Worm (Caenorhabditis elegans) whole organism, dauer: ENCODE results near the gene ipla-3.

Source experiments
- unc-62 ChIP-seq: sonication (generic microtip); optimal IDR thresholded peaks from 2 replicates; lab custom pipeline; 2017; ENCODE audit warnings: missing biosample characterization, missing genetic modification reagents, missing genetic modification characterization

ipla-3 gene

DNA sequence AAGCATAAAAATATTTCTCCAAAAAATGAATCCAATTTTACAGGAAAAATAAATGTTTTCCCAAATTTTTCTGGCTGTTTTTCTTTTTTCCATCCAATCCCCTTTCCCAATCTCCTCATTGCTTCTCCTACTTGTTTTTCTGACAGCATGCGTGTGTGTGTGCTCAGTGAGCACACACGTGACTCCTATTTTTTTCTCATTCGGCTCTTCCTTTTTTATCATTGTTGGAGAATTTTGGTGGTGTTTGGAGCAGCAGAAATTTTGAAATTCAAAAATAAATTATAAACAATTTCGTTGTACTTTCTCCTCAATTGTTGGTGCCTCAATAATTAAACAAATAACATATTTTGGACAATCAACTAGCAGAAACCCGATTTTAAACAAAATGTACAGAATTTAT lies 18.4 kb downstream of the ipla-3 start:
- TF ChIP-seq unc-62 (GFP tag; lab: Kevin White, UChicago): no peak

DNA sequence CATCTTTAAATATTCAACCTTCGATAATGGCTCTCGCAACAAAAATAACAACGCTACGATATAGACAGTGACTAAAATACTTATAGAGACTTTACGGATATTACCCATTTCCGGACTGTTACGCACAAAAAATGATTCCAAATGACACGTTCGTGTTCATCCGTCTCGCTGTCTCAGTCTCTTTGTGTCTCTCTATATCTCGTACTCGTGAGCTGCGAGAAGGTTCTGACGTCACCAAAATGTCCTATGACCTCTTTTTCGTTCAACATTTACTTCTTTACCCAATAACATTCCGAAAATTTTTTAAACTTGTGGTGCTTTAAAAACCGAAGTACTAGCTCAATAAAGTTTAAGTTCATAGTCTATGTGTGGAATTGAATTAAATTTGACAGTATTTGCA lies 18.9 kb downstream of the ipla-3 start:
- no peak for TF ChIP-seq unc-62 (GFP tag; lab: Kevin White, UChicago)

DNA sequence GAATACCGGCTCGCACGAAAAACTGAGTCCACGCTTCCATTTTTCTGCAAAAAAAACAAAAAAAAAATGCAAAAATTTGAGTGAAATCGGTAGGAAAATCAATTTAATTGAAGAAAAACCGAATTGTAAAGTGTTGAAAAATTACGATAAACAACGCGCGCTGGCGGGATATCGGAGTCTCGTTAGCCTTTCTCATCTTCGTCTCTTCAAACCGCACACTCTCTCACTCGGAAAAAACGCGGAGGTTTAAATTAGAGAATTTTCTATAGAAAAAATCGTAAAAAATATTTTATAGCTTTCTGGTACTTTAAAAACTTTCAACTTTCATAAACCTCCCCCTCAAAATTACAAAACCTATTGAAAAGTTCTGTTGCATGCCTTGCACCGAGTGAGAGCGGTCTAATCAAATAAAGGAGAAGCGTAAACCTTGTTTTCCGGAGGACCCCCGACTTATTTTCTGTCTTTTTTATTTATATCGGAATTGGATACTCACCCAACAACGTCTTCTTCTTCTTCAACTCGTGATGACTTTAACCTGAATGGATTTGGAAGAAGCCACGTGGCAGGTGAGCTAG lies 25.0 kb downstream of the ipla-3 start, which contains the start of the genes F53F8.5 and F53F8.6:
F53F8.5 (minus strand) TSS at position 52 of the 575 bp plus-strand sequence.
F53F8.6 (plus strand) TSS at position 230 of the 575 bp plus-strand sequence.
- no peak for TF ChIP-seq unc-62 (GFP tag; lab: Kevin White, UChicago)

DNA sequence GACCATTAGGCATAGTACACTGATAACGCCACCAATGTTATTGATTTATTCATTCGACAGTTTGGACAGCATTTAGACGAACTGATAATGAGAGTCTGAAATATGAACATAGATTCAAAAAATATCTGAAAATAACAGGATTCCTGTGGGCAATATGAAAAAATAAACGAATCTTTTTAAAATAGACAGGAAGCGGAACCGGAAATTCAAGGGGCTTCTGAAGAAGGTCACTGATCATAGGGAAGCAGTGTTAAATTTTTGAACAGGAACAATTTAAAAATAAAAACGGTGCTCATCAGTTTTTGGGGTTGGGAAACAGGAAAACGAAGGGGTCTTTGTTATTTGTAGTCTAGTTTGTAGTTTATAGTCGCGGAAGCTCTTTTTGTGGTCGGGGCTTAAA lies 30.8 kb downstream of the ipla-3 start, which contains the start of gene F53F8.7:
F53F8.7 (minus strand) TSS at position 101 of the 400 bp plus-strand sequence.
- TF ChIP-seq unc-62 (GFP tag; lab: Kevin White, UChicago): no peak

DNA sequence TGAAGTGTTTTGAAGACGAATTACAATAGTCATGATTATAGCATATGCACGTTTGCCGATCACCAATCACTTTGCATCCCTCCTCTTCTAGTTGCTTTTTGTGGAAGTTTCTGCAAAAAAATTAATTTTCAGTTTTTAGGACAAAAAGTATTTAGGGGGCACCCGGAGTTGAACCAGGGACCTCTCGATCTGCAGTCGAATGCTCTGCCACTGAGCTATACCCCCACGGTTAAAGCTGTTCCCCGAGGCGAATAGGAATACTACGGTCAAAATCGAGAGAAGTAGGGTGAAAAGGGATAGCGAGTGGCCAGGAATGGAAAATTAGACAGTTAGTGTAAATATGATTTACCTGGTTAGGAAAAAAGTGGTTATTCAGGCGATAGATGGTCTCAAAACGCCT lies 35.1 kb downstream of the ipla-3 start:
- no peak for TF ChIP-seq unc-62 (GFP tag; lab: Kevin White, UChicago)

DNA sequence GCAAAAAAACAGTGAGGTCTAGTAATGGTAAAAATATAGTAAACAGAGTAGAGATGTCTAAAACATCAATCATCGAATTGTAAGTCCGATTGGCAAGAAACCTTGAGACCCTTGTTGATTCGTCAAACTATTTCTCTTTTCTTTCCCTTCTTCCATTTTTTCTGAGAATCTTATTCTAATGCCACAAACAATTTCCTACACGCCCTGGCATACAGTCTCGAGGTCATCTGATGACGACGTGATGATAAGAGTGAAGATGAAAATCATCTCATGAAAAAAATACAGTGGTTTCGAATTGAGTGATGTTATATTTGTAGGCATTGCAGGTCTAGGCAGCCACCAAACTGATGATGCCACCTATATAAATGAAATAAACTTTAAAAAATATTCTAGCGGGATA lies 36.2 kb downstream of the ipla-3 start:
- TF ChIP-seq unc-62 (GFP tag; lab: Kevin White, UChicago): no peak

DNA sequence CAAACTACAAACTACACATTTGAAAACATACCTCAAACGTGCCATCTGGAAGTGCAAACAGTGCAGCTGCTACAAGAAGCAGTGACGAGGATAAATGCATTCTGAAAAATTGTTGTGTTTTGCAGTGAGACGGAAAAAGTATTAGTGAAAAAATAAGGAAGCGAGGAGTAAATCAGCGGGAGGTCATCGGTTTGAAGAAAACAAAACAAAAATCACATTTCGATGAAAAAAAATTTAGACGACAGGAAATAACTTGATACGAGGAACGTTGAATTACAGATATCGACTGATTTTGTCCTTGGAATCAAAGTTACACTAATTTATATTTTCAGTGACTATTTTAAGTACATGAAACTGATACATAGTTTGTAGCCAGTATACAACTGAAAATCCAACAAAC lies 37.5 kb downstream of the ipla-3 start, which contains the start of gene F53F8.4:
F53F8.4 (minus strand) TSS at position 101 of the 400 bp plus-strand sequence.
- TF ChIP-seq unc-62 (GFP tag; lab: Kevin White, UChicago): no peak

DNA sequence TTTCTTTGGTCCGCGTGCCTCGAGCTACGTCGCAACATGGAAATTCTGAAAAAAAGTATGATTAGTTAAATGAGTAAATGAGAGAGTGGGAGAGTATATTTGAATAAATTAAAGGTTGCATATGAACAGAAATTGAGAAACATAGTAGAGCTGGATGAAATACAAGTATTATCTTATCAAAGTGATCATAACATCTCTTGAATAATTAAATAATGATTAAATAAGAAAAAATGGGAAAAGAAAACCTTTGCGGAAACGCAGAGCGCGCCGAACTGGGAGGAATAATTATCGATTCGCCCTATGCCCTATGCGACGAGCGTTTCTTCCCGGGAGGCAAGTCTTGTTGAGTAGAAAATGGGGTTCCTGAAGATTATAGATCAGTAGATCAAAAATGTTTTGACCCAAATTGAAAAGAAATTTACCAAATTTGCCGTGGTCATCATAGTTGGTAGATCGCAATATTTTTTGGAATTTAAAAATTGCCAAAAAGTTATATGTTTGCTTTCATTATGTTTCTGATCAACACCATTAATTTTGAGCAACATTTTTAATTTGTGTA lies 39.5 kb downstream of the ipla-3 start, which contains the start of gene F53F8.3:
F53F8.3 (minus strand) TSS at position 51 of the 559 bp plus-strand sequence.
- no peak for TF ChIP-seq unc-62 (GFP tag; lab: Kevin White, UChicago)

DNA sequence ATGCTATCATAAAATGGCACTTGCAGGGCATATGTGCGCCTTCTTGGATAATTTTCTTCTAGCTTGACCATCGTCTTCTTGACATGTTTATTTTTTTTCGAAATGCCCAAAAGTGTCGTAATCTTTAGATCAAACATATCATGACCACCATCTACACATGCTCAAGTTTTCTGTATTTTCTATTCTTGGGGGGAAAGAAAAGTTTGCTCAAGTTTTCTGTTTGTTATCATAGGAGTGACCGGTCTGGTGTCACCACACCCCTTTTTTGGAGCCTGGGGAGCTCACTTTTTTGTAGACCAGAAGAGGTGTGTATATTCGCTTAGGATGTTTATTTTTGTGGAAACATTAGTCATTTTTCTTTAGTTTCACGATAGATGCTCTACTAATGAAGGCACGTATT lies 43.7 kb downstream of the ipla-3 start, which contains the start of gene klf-2:
klf-2 (plus strand) TSS at position 301 of the 400 bp plus-strand sequence.
- TF ChIP-seq unc-62 (GFP tag; lab: Kevin White, UChicago): no peak

DNA sequence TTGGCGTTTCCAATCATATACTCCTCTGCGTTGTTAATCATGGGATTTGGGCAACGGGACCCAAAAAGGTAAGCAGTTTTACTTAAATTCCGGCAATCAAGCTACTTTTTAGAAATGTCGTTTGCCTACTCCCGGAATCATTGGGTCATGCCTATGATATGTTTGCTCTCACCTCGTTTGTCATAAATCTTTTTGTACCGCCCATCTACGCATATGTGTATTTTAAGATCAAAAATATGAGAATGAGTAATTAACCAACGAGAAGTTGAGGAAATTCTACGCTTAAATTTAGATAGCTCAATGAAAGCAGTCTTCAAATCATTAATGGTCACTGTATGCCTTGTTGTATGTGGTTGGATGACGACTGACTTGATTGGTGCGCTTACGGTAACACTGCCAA lies 46.8 kb downstream of the ipla-3 start:
- no peak for TF ChIP-seq unc-62 (GFP tag; lab: Kevin White, UChicago)

DNA sequence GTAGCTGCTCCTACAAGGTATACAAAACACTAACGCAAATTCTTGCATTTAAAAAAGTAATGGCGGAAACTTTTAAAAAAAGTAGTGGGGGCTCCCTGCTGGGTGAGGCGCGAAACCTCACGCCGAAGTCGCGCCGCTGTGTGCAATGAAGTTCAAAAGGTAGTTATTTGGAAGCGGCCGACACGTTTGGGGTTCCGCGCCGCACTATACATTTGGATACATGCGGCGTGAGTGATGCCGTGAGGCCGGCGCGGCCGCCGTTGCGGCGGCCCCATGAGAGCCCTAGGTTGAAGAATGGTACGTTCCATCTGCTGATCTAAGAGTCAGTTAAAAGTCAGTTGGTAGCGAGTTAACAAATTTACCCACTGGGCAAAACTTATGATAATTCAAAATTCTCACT lies 47.2 kb downstream of the ipla-3 start:
- no peak for TF ChIP-seq unc-62 (GFP tag; lab: Kevin White, UChicago)

DNA sequence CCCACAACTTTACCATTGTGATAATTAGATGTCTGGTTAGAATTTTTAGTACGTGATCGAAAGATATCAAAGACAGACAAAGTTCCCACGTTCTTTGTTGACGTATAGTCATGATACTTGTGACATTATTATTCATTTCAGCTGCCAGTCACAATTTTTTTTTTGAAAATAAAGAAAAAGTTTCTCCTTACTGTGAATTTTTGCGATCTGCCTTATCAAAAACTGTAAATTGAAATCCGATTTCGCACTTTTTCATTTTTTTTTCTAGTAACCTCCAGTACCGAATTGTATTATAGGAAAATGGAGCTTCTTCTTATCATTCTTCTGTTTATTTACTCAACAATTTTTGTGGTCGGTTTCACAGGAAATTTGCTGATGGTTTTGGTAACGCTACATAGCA lies 48.0 kb downstream of the ipla-3 start, which contains the start of gene srsx-35:
srsx-35 (plus strand) TSS at position 301 of the 400 bp plus-strand sequence.
- TF ChIP-seq unc-62 (GFP tag; lab: Kevin White, UChicago): no peak

DNA sequence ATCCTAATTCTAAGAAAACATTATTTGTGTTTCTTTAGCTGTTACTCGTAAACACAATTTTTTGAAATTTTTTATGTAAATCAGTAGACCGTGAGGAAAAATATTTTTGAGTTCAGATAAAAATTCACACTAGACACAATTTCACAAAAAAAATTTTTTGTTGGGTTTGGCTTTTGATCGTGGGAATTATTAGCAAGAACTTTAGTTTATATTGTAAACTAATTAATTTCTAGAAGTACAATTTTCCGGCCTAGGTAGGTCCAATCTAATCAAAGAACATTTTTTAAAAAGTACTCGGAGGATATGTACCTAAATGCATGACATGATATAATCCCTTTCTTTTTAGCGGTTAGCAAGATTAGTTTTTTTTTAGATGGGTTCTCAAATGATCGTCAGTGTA lies 48.9 kb downstream of the ipla-3 start:
- TF ChIP-seq unc-62 (GFP tag; lab: Kevin White, UChicago): no peak

DNA sequence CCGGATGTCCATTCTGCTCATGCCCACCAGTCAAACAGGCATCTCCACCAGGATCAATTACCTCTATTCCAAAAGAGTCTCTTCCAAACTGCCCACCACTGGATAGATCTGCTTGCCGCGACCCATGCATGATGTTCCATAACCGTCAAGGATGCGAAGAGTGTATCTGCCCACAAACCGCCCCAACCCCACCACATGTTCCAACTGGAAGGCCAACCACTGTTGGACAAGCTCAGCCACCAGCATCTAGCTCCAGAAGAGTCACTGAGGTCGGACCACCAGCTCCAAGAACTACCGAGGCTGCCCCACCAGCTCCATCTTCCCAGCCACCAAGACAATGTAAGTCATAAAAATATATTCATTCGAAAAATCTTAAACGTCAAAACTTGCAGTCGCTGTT lies 58.4 kb downstream of the ipla-3 start:
- TF ChIP-seq unc-62 (GFP tag; lab: Kevin White, UChicago): no peak
